Fruit fly (Drosophila melanogaster): ENCODE results near the gene Grl62a.

The Grl62a gene

DNA sequence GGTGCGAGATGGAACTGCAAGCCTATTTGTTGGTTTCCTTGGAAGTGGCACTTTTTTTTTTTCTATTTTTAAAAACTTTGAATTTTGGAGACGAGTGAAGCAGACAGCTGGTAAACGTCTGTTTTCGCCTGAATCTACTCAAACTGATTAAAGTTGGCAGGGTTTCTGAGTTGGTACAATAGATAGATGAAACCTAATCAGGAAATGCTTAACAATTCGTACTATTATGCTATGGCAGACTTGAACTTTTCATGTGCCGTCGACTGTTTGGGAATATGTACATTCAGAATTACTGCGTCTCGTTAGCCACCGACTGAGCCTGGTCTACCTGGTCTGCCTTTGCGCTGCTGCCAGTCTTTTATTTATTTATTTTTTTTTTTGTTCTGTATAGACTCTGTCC is 16.2 kb downstream of the Grl62a start, which contains the start of gene CG42841:
TSS of gene CG42841 (minus strand) at position 101 of the 400 bp plus-strand sequence.
- no peak for TF ChIP-seq nau (GFP tag; optimal IDR thresholded peaks at IDR 0.05)

DNA sequence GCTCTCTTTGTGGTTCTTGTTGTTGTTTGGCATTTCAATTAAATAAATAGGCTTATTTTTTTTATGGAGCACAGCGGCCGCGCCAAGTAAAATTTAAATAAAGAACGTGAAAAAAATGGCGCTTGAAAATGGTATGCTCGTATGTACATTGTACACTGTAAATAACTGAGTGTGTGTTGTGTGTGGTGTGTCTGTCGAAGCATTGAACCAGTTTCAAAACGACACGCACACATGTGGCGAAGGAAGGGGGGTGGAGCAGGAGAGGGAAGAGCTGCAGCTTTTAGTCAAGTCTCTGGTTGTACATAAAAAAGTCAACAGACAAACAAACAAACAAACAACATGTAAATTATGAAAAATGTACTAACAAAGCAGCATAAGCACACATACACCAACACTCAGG is 17.0 kb downstream of the Grl62a start:
- TF ChIP-seq CG16863 (GFP tag; optimal IDR thresholded peaks at IDR 0.05), result peak; percentile 22
- TF ChIP-seq salm (tag; optimal IDR thresholded peaks at IDR 0.05), result no peak
- no peak for TF ChIP-seq lilli (GFP tag; optimal IDR thresholded peaks at IDR 0.05)
- no peak for TF ChIP-seq pho (GFP tag; optimal IDR thresholded peaks at IDR 0.05)
- no peak for TF ChIP-seq CG16813 (GFP tag; IDR thresholded peaks at IDR 0.05; ENCODE audit: partially characterized antibody)
- TF ChIP-seq CG17829 (tag; optimal IDR thresholded peaks at IDR 0.05), result no peak
- TF ChIP-seq gce (GFP tag; IDR thresholded peaks at IDR 0.05), result 0 out of 3 replicates have a peak, but pooled peaks have one; percentile 35
- peak; percentile 42 for TF ChIP-seq Asciz (GFP tag; optimal IDR thresholded peaks at IDR 0.05)
- no peak for TF ChIP-seq CG10979 (tag; optimal IDR thresholded peaks at IDR 0.05)
- TF ChIP-seq Kr (GFP tag; optimal IDR thresholded peaks at IDR 0.05), result no peak
- no peak for TF ChIP-seq dimm (GFP tag; IDR thresholded peaks at IDR 0.05)
- peak; percentile 49 for TF ChIP-seq CG1603 (tag; optimal IDR thresholded peaks at IDR 0.05)
- no peak for TF ChIP-seq nerfin-2 (GFP tag; IDR thresholded peaks at IDR 0.05; ENCODE audit: partially characterized antibody)
- peak; percentile 40 for TF ChIP-seq dmrt99B (tag; optimal IDR thresholded peaks at IDR 0.05)
- TF ChIP-seq Elba2 (GFP tag; optimal IDR thresholded peaks at IDR 0.05), result no peak
- TF ChIP-seq CG3065 (GFP tag; optimal IDR thresholded peaks at IDR 0.05), result no peak
- peak; percentile 39 for TF ChIP-seq CG17359 (tag; optimal IDR thresholded peaks at IDR 0.05)
- peak; percentile 83 for TF ChIP-seq Med (GFP tag)
- TF ChIP-seq CG11696 (GFP tag; IDR thresholded peaks at IDR 0.05), result 0 out of 2 replicates have a peak, but pooled peaks have one; percentile 39
- TF ChIP-seq CG7745 (tag; optimal IDR thresholded peaks at IDR 0.05), result no peak
- no peak for TF ChIP-seq gfzf (GFP tag; optimal IDR thresholded peaks at IDR 0.05)
- TF ChIP-seq Doc3 (GFP tag; IDR thresholded peaks at IDR 0.05; ENCODE audit: partially characterized antibody), result no peak
- TF ChIP-seq fd96Cb (tag; optimal IDR thresholded peaks at IDR 0.05), result no peak
- no peak for TF ChIP-seq inv (GFP tag; IDR thresholded peaks at IDR 0.05; ENCODE audit: partially characterized antibody)
- peak; percentile 23 for TF ChIP-seq CG12769 (tag; optimal IDR thresholded peaks at IDR 0.05)
- TF ChIP-seq CG30020 (tag; optimal IDR thresholded peaks at IDR 0.05), result no peak
- TF ChIP-seq CG7839 (tag; optimal IDR thresholded peaks at IDR 0.05), result peak; percentile 8
- TF ChIP-seq Hmr (GFP tag; optimal IDR thresholded peaks at IDR 0.05), result peak; percentile 21
- TF ChIP-seq CG7786 (GFP tag; optimal IDR thresholded peaks at IDR 0.05), result no peak
- TF ChIP-seq CG8359 (GFP tag; optimal IDR thresholded peaks at IDR 0.05; ENCODE audit: borderline replicate concordance), result no peak
- TF ChIP-seq CG15514 (GFP tag; optimal IDR thresholded peaks at IDR 0.05), result peak; percentile 7
- TF ChIP-seq seq (GFP tag; IDR thresholded peaks at IDR 0.05), result 0 out of 2 replicates have a peak, but pooled peaks have one; percentile 7
- no peak for TF ChIP-seq pzg (GFP tag; optimal IDR thresholded peaks at IDR 0.05)
- TF ChIP-seq lab (GFP tag; optimal IDR thresholded peaks at IDR 0.05), result peak; percentile 27
- TF ChIP-seq HHEX (GFP tag; optimal IDR thresholded peaks at IDR 0.05), result peak; percentile 18
- TF ChIP-seq ERR (GFP tag; optimal IDR thresholded peaks at IDR 0.05), result no peak
- peak; percentile 11 for TF ChIP-seq CG18619 (GFP tag; optimal IDR thresholded peaks at IDR 0.05)
- TF ChIP-seq lmd (GFP tag; IDR thresholded peaks at IDR 0.05), result no peak
- TF ChIP-seq Myb (GFP tag; optimal IDR thresholded peaks at IDR 0.05), result no peak
- TF ChIP-seq CG16779 (GFP tag; IDR thresholded peaks at IDR 0.05), result no peak
- no peak for TF ChIP-seq ssp (GFP tag; IDR thresholded peaks at IDR 0.05)
- peak; percentile 28 for TF ChIP-seq PHDP (tag; optimal IDR thresholded peaks at IDR 0.05)
- TF ChIP-seq CG12659 (GFP tag; optimal IDR thresholded peaks at IDR 0.05), result no peak
- peak; percentile 30 for TF ChIP-seq bcd (GFP tag; optimal IDR thresholded peaks at IDR 0.05)
- peak; percentile 1 for TF ChIP-seq ewg (GFP tag; optimal IDR thresholded peaks at IDR 0.05)
- TF ChIP-seq CG11398 (GFP tag; optimal IDR thresholded peaks at IDR 0.05), result no peak

Measured in whole organism, embryonic.